Worm (Caenorhabditis elegans) whole organism, mixed stage, embryonic: Measurements from ENCODE around the gene ugt-60.

Experiments used
- M03D4.4 ChIP-seq: sonication (generic microtip); optimal IDR thresholded peaks from 2 replicates; lab custom pipeline; 2017; ENCODE audit warnings: mild to moderate bottlenecking, missing genetic modification characterization, missing compliant biosample characterization
- elt-3 ChIP-seq: fragments of 150-350 bp; optimal IDR thresholded peaks from 2 replicates; lab custom pipeline; 2014; ENCODE audit warnings: missing biosample characterization, missing genetic modification characterization
- hlh-1 ChIP-seq: fragments of 150-350 bp; optimal IDR thresholded peaks from 2 replicates; lab custom pipeline; 2014; ENCODE audit warnings: missing biosample characterization, missing genetic modification reagents, missing genetic modification characterization
- lin-32 ChIP-seq: fragments of 200-800 bp; sonication (Bioruptor generic); optimal IDR thresholded peaks from 2 replicates; lab custom pipeline; 2018; ENCODE audit warnings: mild to moderate bottlenecking, missing genetic modification characterization, missing compliant biosample characterization
- lsy-2 ChIP-seq: fragments of 150-350 bp; optimal IDR thresholded peaks from 2 replicates; lab custom pipeline; 2014; ENCODE audit warnings: missing biosample characterization, missing genetic modification characterization
- mab-5 ChIP-seq: fragments of 150-350 bp; optimal IDR thresholded peaks from 2 replicates; lab custom pipeline; 2014; ENCODE audit warnings: missing biosample characterization, missing genetic modification characterization
- mls-2 ChIP-seq: sonication (generic microtip); optimal IDR thresholded peaks from 2 replicates; lab custom pipeline; 2016; ENCODE audit warnings: mild to moderate bottlenecking, missing genetic modification characterization, moderate library complexity, missing compliant biosample characterization
- sem-2 ChIP-seq: fragments of 200-800 bp; sonication (Bioruptor generic); optimal IDR thresholded peaks from 2 replicates; lab custom pipeline; 2018; ENCODE audit warnings: mild to moderate bottlenecking, missing genetic modification characterization, missing compliant biosample characterization

Gene ugt-60

DNA sequence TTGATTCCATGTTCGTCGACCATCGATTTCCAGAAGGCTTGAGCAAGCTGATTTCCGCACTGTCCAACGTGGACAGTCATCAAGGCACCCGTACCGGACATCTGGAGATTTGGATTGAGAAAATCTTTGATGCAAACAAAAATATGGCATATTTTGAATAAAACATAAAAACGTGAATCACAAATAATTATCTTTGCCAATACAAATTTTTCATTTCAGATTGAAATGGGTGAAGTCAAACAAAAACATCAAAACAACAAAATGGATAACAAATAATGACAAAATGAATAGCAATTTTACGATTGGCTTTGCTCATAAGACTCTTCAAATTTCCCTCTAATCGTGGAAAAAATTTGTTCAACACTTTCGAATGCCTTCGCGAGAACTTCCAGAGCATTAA is 49.8 kb downstream of the ugt-60 start, which contains the start of gene tbg-1:
Gene tbg-1, minus strand, starts transcription at position 101 of the 400 bp plus-strand sequence.
- no peak for TF ChIP-seq hlh-1 (tag; lab: Kevin White, UChicago)

DNA sequence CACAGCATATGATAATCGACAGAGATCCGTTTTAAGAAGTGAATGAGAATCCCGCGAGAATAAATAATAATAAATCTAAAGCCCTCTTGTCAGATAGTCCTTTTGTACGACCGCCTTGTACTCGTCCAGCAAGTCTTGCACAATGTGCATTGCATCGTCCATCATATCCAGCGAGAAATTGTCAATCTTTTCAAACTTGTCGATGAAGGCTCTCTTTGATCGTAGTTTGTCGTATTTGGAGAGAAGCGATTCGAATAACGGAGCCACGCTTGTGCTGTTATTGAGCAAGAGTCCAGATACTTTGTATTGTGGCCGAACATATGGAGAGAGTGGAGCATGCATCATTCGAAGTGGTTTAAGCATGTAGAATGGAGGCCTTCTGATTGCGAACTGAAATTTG is 52.2 kb downstream of the ugt-60 start:
- TF ChIP-seq M03D4.4 (tag; lab: Kevin White, UChicago), result no peak
- TF ChIP-seq mab-5, result no peak
- no peak for TF ChIP-seq mls-2 (tag; lab: Kevin White, UChicago)
- no peak for TF ChIP-seq lin-32
- no peak for TF ChIP-seq elt-3 (tag; lab: Kevin White, UChicago)
- TF ChIP-seq lsy-2 (tag; lab: Kevin White, UChicago), result no peak
- no peak for TF ChIP-seq sem-2 (GFP tag; lab: Kevin White, UChicago)
